Worm (Caenorhabditis elegans): Measurements from ENCODE around the gene F59B2.15.

- TF ChIP-seq nhr-11 (tag; optimal IDR thresholded peaks at IDR 0.05) = no peak
- TF ChIP-seq ceh-48 (tag; optimal IDR thresholded peaks at IDR 0.05) = no peak
- no peak for TF ChIP-seq K09A11.1 (tag; optimal IDR thresholded peaks at IDR 0.05; ENCODE audit: insufficient read depth)
- no peak for TF ChIP-seq dmd-4 (tag; optimal IDR thresholded peaks at IDR 0.05; ENCODE audit: borderline replicate concordance)
- no peak for TF ChIP-seq ceh-45 (GFP tag; IDR thresholded peaks at IDR 0.05)
- no peak for TF ChIP-seq elt-2 (tag; optimal IDR thresholded peaks at IDR 0.05)
These were observed 5.8 kb downstream of the F59B2.15 start, which contains the start of gene skat-1 for ce11 chrIII:8996686-8997085.
